Worm (Caenorhabditis elegans) whole organism, early embryonic: Measurements from ENCODE around the gene rbg-3.

Source experiments
- B0310.2 ChIP-seq: sonication (generic microtip); optimal IDR thresholded peaks from 2 replicates; lab custom pipeline; 2016; ENCODE audit warnings: mild to moderate bottlenecking, missing genetic modification characterization, missing compliant biosample characterization
- ets-7 ChIP-seq: sonication (generic microtip); optimal IDR thresholded peaks from 2 replicates; lab custom pipeline; 2016; ENCODE audit warnings: missing genotype, missing genetic modification characterization, missing compliant biosample characterization
- flt-1 ChIP-seq: fragments of 200-800 bp; sonication (Bioruptor generic); IDR thresholded peaks from 2 replicates; pipeline ENCODE4 v1.3.6; 2022; ENCODE audit warnings: missing genetic modification characterization, missing compliant biosample characterization
- hmg-4 ChIP-seq: fragments of 200-800 bp; sonication (Bioruptor generic); optimal IDR thresholded peaks from 2 replicates; lab custom pipeline; 2018; ENCODE audit warnings: mild to moderate bottlenecking, missing genetic modification characterization, missing compliant biosample characterization
- hnd-1 ChIP-seq: sonication (generic microtip); optimal IDR thresholded peaks from 2 replicates; lab custom pipeline; 2016; ENCODE audit warnings: missing genetic modification characterization, missing compliant biosample characterization
- pes-1 ChIP-seq: fragments of 200-800 bp; sonication (Bioruptor generic); IDR thresholded peaks from 2 replicates; pipeline ENCODE4 v1.3.6; 2022; ENCODE audit warnings: missing genetic modification reagents, missing genetic modification characterization, missing compliant biosample characterization
- scrt-1 ChIP-seq: fragments of 200-800 bp; sonication (Bioruptor generic); IDR thresholded peaks from 2 replicates; pipeline ENCODE4 v1.3.6; 2022; ENCODE audit warnings: missing genetic modification characterization, missing compliant biosample characterization
- tbx-11 ChIP-seq: fragments of 200-800 bp; sonication (Bioruptor generic); IDR thresholded peaks from 2 replicates; pipeline ENCODE4 v1.3.6; 2022; ENCODE audit warnings: missing genetic modification characterization, missing compliant biosample characterization

ce11 chrIII:4756983-4757382, 2.8 kb downstream of the rbg-3 start, which contains the start of gene fbxl-2:
- TF ChIP-seq B0310.2 (peak; percentile 34), hmg-4 (GFP tag; lab: Kevin White, UChicago) (peak; percentile 71), pes-1 (GFP tag; lab: Robert Waterston, UW) (no peak), flt-1 (GFP tag; lab: Robert Waterston, UW) (peak; percentile 80; the same call in 1 of the 2 replicates), tbx-11 (GFP tag; lab: Robert Waterston, UW) (peak; percentile 56; the same call in 1 of the 2 replicates), hnd-1 (tag; lab: Kevin White, UChicago) (peak; percentile 40), scrt-1 (GFP tag; lab: Robert Waterston, UW) (0 out of 2 replicates have a peak, but pooled peaks have one; percentile 65), ets-7 (tag; lab: Kevin White, UChicago) (peak; percentile 10)
